Worm (Caenorhabditis elegans) whole organism, late embryonic: ENCODE measurements around the gene nspg-7.1.

Experiments used
- T23F11.4 ChIP-seq: fragments of 200-800 bp; sonication (Bioruptor generic); optimal IDR thresholded peaks from 2 replicates; lab custom pipeline; 2018; ENCODE audit warnings: mild to moderate bottlenecking, missing genetic modification characterization, missing compliant biosample characterization
- ceh-9 ChIP-seq: sonication (generic microtip); optimal IDR thresholded peaks from 2 replicates; lab custom pipeline; 2016; ENCODE audit warnings: mild to moderate bottlenecking, missing genetic modification characterization, inconsistent platforms, missing compliant biosample characterization
- dve-1 ChIP-seq: sonication (generic microtip); optimal IDR thresholded peaks from 2 replicates; lab custom pipeline; 2017; ENCODE audit warnings: antibody characterized with exemption, mild to moderate bottlenecking, missing genetic modification characterization, missing compliant biosample characterization
- fkh-10 ChIP-seq: fragments of 150-350 bp; optimal IDR thresholded peaks from 2 replicates; lab custom pipeline; 2014; ENCODE audit warnings: missing biosample characterization, missing genetic modification reagents, missing genetic modification characterization
- hlh-6 ChIP-seq: sonication (generic microtip); optimal IDR thresholded peaks from 2 replicates; lab custom pipeline; 2016; ENCODE audit warnings: missing genotype, missing genetic modification characterization, missing compliant biosample characterization
- nhr-11 ChIP-seq: fragments of 150-350 bp; optimal IDR thresholded peaks from 2 replicates; lab custom pipeline; 2014; ENCODE audit warnings: missing biosample characterization, missing genetic modification characterization
- pat-9 ChIP-seq: fragments of 200-800 bp; sonication (Bioruptor generic); optimal IDR thresholded peaks from 2 replicates; lab custom pipeline; 2018; ENCODE audit warnings: mild to moderate bottlenecking, missing genetic modification characterization, moderate library complexity, missing compliant biosample characterization
- pha-4 ChIP-seq: fragments of 150-350 bp; optimal IDR thresholded peaks from 2 replicates; lab custom pipeline; 2018; ENCODE audit warnings: missing biosample characterization, missing genetic modification reagents, missing genetic modification characterization
- tbx-2 ChIP-seq: sonication (generic microtip); optimal IDR thresholded peaks from 2 replicates; lab custom pipeline; 2016; ENCODE audit warnings: missing genetic modification characterization, missing compliant biosample characterization
- ttx-3 ChIP-seq: sonication (generic microtip); optimal IDR thresholded peaks from 2 replicates; lab custom pipeline; 2016; ENCODE audit warnings: missing genetic modification reagents, missing genetic modification characterization, missing compliant biosample characterization
- unc-42 ChIP-seq: sonication (generic microtip); optimal IDR thresholded peaks from 2 replicates; lab custom pipeline; 2016; ENCODE audit warnings: missing genotype, missing genetic modification characterization, missing compliant biosample characterization
- unc-55 ChIP-seq: sonication (generic microtip); optimal IDR thresholded peaks from 2 replicates; lab custom pipeline; 2017; ENCODE audit warnings: missing biosample characterization, missing genetic modification reagents, missing genetic modification characterization
- ztf-16 ChIP-seq: sonication (generic microtip); optimal IDR thresholded peaks from 2 replicates; lab custom pipeline; 2017; ENCODE audit warnings: missing genetic modification characterization, missing compliant biosample characterization

- TF ChIP-seq pha-4 (tag; lab: Kevin White, UChicago) (no peak), nhr-11 (tag; lab: Kevin White, UChicago) (no peak), tbx-2 (no peak), dve-1 (tag; lab: Kevin White, UChicago) (no peak), unc-42 (tag; lab: Kevin White, UChicago) (no peak), hlh-6 (tag; lab: Kevin White, UChicago) (no peak), pat-9 (no peak), ceh-9 (no peak), fkh-10 (GFP tag; lab: Kevin White, UChicago) (no peak), ttx-3 (no peak), T23F11.4 (GFP tag; lab: Kevin White, UChicago) (no peak), ztf-16 (no peak), unc-55 (GFP tag; lab: Kevin White, UChicago) (no peak)
Measured at ce11 chrIV:9323989-9324506, 6.6 kb downstream of the nspg-7.1 start, which contains the start of the genes nspg-11 and F49C12.15.
